Worm (Caenorhabditis elegans) whole organism, early embryonic: Measurements from ENCODE around the gene C10A4.13.
"Not testable (repeated sequence)": the region's sequence is repeated elsewhere in the genome, so short reads cannot be mapped to it uniquely, and the experiment has no call there.

Source experiments
- F13C5.2 ChIP-seq: sonication (generic microtip); optimal IDR thresholded peaks from 2 replicates; lab custom pipeline; 2017; ENCODE audit warnings: mild to moderate bottlenecking, missing genetic modification characterization, inconsistent platforms, missing compliant biosample characterization
- ceh-13 ChIP-seq: fragments of 200-800 bp; sonication (Bioruptor generic); optimal IDR thresholded peaks from 2 replicates; lab custom pipeline; 2018; ENCODE audit warnings: mild to moderate bottlenecking, missing genetic modification characterization, missing compliant biosample characterization
- ceh-36 ChIP-seq: sonication (generic microtip); optimal IDR thresholded peaks from 2 replicates; lab custom pipeline; 2016; ENCODE audit warnings: missing genetic modification characterization, inconsistent platforms, missing compliant biosample characterization
- ets-7 ChIP-seq: sonication (generic microtip); optimal IDR thresholded peaks from 2 replicates; lab custom pipeline; 2016; ENCODE audit warnings: missing genotype, missing genetic modification characterization, missing compliant biosample characterization
- hmbx-1 ChIP-seq: sonication (generic microtip); optimal IDR thresholded peaks from 2 replicates; lab custom pipeline; 2016; ENCODE audit warnings: mild to moderate bottlenecking, missing genetic modification characterization, missing compliant biosample characterization
- hmg-4 ChIP-seq: fragments of 200-800 bp; sonication (Bioruptor generic); optimal IDR thresholded peaks from 2 replicates; lab custom pipeline; 2018; ENCODE audit warnings: mild to moderate bottlenecking, missing genetic modification characterization, missing compliant biosample characterization
- hnd-1 ChIP-seq: sonication (generic microtip); optimal IDR thresholded peaks from 2 replicates; lab custom pipeline; 2016; ENCODE audit warnings: missing genetic modification characterization, missing compliant biosample characterization
- pes-1 ChIP-seq: fragments of 200-800 bp; sonication (Bioruptor generic); IDR thresholded peaks from 2 replicates; pipeline ENCODE4 v1.3.6; 2022; ENCODE audit warnings: missing genetic modification reagents, missing genetic modification characterization, missing compliant biosample characterization
- scrt-1 ChIP-seq: fragments of 200-800 bp; sonication (Bioruptor generic); IDR thresholded peaks from 2 replicates; pipeline ENCODE4 v1.3.6; 2022; ENCODE audit warnings: missing genetic modification characterization, missing compliant biosample characterization
- sea-1 ChIP-seq: fragments of 200-800 bp; sonication (Bioruptor generic); conservative IDR thresholded peaks from 2 replicates; pipeline ENCODE4 v1.3.6; 2022; ENCODE audit warnings: missing genetic modification characterization, missing compliant biosample characterization
- tbx-11 ChIP-seq: fragments of 200-800 bp; sonication (Bioruptor generic); IDR thresholded peaks from 2 replicates; pipeline ENCODE4 v1.3.6; 2022; ENCODE audit warnings: missing genetic modification characterization, missing compliant biosample characterization
- tbx-37 ChIP-seq: fragments of 200-800 bp; sonication (Bioruptor generic); conservative IDR thresholded peaks from 2 replicates; pipeline ENCODE4 v1.3.6; 2022; ENCODE audit warnings: missing genetic modification reagents, missing genetic modification characterization, missing compliant biosample characterization
- tra-4 ChIP-seq: sonication (generic microtip); optimal IDR thresholded peaks from 2 replicates; lab custom pipeline; 2017; ENCODE audit warnings: missing genetic modification characterization, missing compliant biosample characterization

C10A4.13 gene

DNA sequence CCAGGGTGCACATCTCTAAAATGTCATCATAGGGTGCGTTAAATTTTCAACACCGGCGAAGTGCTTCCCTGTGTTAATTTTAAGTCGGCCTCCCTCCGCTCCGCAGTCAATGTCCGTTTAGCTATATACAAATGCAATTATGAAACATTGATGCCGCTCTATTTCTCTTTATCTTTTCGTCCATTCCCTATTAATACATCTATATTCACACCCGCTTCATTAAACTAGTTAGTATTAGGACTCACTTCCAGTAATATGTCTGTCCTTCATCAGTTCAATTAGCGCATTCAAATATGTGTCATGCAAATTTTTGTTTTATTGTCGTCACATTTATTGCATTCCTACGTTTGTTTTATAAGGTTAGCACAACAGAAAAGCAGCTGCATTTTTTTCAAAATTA, 25.9 kb downstream of the C10A4.13 start:
- TF ChIP-seq scrt-1 (no peak), hmg-4 (no peak), hnd-1 (tag; lab: Kevin White, UChicago) (no peak), tbx-11 (no peak), ets-7 (tag; lab: Kevin White, UChicago) (no peak), tbx-37 (GFP tag; lab: Robert Waterston, UW) (no peak), pes-1 (GFP tag; lab: Robert Waterston, UW) (no peak), ceh-13 (GFP tag; lab: Kevin White, UChicago) (no peak), sea-1 (GFP tag; lab: Robert Waterston, UW) (no peak)

DNA sequence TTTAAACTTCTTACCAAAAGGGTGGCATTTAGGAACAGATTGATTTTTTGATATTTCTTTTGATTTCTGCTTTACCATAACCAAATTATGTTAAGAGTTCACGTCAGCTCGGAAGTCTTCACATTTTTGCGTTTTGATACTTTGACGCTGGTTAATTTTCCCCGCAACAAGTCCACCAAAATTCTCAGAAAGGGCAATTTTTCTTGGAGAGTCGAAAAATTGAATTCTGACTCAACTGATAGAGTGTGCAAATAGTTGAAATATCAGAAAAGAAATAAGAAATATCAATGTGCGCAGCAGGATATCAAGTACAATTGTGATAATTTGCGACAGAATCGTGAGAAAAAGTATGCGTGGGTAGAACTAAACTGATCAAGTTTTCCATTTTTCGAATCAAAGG, 28.1 kb downstream of the C10A4.13 start:
- TF ChIP-seq hmbx-1 (tag; lab: Kevin White, UChicago) (no peak), F13C5.2 (tag; lab: Kevin White, UChicago) (no peak), sea-1 (GFP tag; lab: Robert Waterston, UW) (no peak), pes-1 (GFP tag; lab: Robert Waterston, UW) (no peak)

- not testable (repeated sequence) for TF ChIP-seq ceh-36; tra-4; F13C5.2 (tag; lab: Kevin White, UChicago)
Observed at ce11 chrX:7365267-7365666, 32.6 kb downstream of the C10A4.13 start, which contains the start of gene C56G3.2. TSS of gene C56G3.2 (plus strand) at chrX:7365567.
